Fruit fly (Drosophila melanogaster) whole organism, pupa: ENCODE measurements around the gene Gr68a.

Experiments
- CG8159 ChIP-seq: fragments of 200-800 bp; sonication (Bioruptor generic); optimal IDR thresholded peaks from 3 replicates; lab custom pipeline; 2018; ENCODE audit warnings: missing biosample characterization, mild to moderate bottlenecking, missing genetic modification characterization, moderate library complexity
- CG9948 ChIP-seq: fragments of 200-800 bp; sonication (Bioruptor generic); optimal IDR thresholded peaks from 2 replicates; lab custom pipeline; 2018; ENCODE audit warnings: missing biosample characterization, mild to moderate bottlenecking, missing genetic modification characterization, moderate library complexity
- D1 ChIP-seq: fragments of 200-800 bp; sonication (Bioruptor generic); optimal IDR thresholded peaks from 2 replicates; lab custom pipeline; 2018; ENCODE audit warnings: missing biosample characterization, mild to moderate bottlenecking, missing genetic modification characterization, moderate library complexity
- Ets98B ChIP-seq: fragments of 200-800 bp; sonication (Bioruptor generic); IDR thresholded peaks from 2 replicates; pipeline ENCODE4 v1.3.6; 2022; ENCODE audit warnings: missing biosample characterization, missing genetic modification characterization
- Pif1B ChIP-seq: fragments of 200-800 bp; sonication (Bioruptor generic); optimal IDR thresholded peaks from 3 replicates; lab custom pipeline; 2016; ENCODE audit warnings: missing biosample characterization, missing genetic modification characterization

dm6 chr3L:11731841-11732240 is 19.3 kb upstream of the Gr68a start, which contains the start of gene CG32087:
- TF ChIP-seq CG9948 (no peak), D1 (tag; lab: Kevin White, UChicago) (no peak), Ets98B (GFP tag; lab: Robert Waterston, UW) (no peak), Pif1B (GFP tag; lab: Kevin White, UChicago) (no peak), CG8159 (tag; lab: Kevin White, UChicago) (no peak)
